Fruit fly (Drosophila melanogaster): ENCODE measurements around the gene CG3638.

DNA sequence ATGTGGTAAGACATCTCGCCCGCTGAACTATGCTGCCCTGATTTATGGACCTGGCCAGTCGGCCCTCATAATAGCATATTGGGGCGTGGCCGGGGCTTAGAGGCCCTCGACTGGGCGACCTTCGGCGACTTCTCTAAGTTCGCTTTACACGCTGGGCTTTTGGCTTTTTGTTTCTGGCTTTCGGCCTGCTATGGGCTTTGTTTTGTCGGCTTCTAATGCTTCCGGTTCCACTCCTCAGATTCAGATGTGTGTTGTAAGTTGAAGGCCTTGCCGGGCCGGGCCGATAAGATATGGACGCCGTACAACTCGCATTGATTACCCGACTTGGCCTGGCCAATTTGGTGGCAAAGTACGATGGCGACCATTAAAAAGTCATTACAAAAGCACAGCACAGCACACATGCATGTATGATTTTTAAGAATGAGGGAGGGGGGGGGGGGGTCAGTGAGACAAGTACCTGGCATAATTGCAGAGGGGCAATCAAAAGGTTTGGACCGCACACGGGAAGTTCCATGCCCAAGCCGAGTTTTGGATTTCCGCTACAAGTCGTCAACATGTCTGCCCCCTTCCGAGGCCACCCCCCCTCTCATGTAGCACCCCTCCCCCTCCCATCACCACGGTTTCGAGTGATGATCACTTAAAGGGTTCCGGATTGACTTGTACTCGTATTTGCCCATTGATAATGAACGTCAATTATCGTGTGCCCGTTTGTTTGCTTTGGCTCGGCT is 26.2 kb upstream of the CG3638 start:
- TF ChIP-seq CG8478 (optimal IDR thresholded peaks at IDR 0.05): no peak
- no peak for TF ChIP-seq psq (optimal IDR thresholded peaks at IDR 0.05)
- TF ChIP-seq usp (GFP tag; optimal IDR thresholded peaks at IDR 0.05): no peak
- no peak for TF ChIP-seq Dll (optimal IDR thresholded peaks at IDR 0.05)
- no peak for TF ChIP-seq EcR (GFP tag; optimal IDR thresholded peaks at IDR 0.05)
- no peak for TF ChIP-seq pan (optimal IDR thresholded peaks at IDR 0.05)
